Worm (Caenorhabditis elegans): ENCODE data around the gene mltn-5.

The mltn-5 gene

ce11 chrII:13931944-13932343 is 6.9 kb downstream of the mltn-5 start, which contains the start of gene hot-3:
Gene hot-3 (minus strand): TSS chrII:13932044.
- TF ChIP-seq M03D4.4 (tag; optimal IDR thresholded peaks at IDR 0.05): no peak

DNA sequence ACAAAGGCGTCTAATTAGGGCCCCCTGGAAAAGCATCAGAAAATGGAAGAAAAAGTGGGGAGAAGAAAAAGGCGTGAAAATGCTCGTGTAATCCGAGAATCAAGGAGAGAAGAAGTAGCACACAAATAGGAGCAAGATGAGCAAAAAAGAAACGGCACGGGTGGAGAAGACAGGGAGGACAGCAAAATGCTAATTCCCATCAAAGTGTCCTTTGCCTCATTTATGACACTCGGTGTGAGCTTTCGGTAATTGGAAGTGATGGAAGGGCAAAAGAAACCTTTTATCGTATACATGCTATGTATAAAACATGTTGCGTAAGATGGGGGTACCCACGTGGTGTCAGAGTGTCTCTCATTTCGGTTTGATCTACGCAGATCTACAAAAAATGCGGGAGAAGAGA is 8.5 kb downstream of the mltn-5 start:
- TF ChIP-seq mls-2 (tag; optimal IDR thresholded peaks at IDR 0.05): peak; percentile 4
- TF ChIP-seq snpc-4 (tag; optimal IDR thresholded peaks at IDR 0.05): no peak

DNA sequence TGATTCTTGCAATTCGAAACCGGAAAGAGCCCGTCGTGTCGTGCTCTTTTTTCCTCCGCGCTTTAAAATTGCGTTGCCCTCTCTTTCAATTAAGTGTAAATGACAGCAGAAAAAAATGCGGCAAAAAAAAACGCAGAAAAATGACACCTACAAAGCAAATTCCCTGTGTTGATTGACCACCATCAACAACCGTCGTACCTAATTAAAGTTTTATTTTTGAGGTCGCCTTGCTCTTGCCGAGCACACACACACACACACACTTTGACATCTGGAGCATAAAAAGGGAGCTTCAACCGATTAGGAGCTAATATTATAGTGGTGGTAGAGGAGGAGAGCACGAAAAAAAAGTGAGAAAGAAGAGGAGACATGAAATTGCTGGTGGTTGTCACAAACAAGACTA is 10.9 kb downstream of the mltn-5 start:
- TF ChIP-seq blmp-1 (tag; optimal IDR thresholded peaks at IDR 0.05): no peak
- no peak for TF ChIP-seq nhr-76 (tag; optimal IDR thresholded peaks at IDR 0.05)

DNA sequence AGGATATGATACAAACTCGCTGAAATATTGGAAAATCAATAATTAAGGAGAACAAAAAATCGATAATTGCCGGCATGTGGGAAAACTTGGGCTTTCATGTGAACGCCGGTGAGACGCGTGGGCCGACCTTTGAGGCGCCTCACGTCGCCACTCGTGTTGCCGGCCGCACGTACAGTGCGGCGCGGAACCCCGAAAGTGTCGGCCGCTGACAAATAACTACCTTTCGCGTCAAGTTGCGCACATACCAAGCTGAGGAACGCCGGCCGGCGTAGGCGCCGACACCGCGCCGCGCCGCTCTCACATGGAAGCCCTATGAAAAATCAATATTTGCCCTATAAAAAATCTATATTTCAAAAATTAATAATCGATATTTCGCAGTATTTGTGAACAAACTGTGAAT is 13.3 kb downstream of the mltn-5 start:
- TF ChIP-seq nhr-237 (tag; optimal IDR thresholded peaks at IDR 0.05): no peak
- no peak for TF ChIP-seq nhr-76 (tag; optimal IDR thresholded peaks at IDR 0.05)
- no peak for TF ChIP-seq blmp-1 (tag; optimal IDR thresholded peaks at IDR 0.05)
- no peak for TF ChIP-seq ceh-39 (tag; optimal IDR thresholded peaks at IDR 0.05)
- TF ChIP-seq cnd-1 (tag; optimal IDR thresholded peaks at IDR 0.05): no peak
- no peak for TF ChIP-seq elt-3 (tag; optimal IDR thresholded peaks at IDR 0.05)
- TF ChIP-seq pha-4 (tag; optimal IDR thresholded peaks at IDR 0.05): no peak
- no peak for TF ChIP-seq nhr-28 (tag; optimal IDR thresholded peaks at IDR 0.05)
- TF ChIP-seq snpc-4 (tag; optimal IDR thresholded peaks at IDR 0.05): no peak

DNA sequence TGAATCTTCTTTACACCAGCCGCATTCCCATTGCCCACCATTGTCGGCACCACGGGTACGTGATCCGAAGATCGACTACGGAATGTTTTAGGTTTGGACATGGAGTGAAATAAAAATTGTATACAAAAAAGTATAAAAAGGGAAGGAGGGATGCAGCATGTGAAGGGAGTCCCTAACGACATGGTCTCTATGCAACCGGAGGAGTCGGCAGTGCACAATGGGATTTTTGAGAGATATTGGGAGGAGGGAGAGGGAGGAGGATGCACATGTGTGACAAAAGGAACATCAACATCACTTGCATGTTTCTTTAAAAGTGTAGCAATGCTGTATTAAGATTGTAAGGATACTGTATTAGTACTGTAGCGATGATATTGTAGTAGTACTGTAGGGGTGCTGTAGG is 14.5 kb downstream of the mltn-5 start, which contains the start of gene W07G1.1:
Gene W07G1.1, minus strand, starts transcription at position 101 of the 400 bp plus-strand sequence.
- no peak for TF ChIP-seq nhr-2 (tag; optimal IDR thresholded peaks at IDR 0.05)
- no peak for TF ChIP-seq unc-120 (tag; optimal IDR thresholded peaks at IDR 0.05; ENCODE audit: poor library complexity, severe bottlenecking)
- no peak for TF ChIP-seq blmp-1 (tag; optimal IDR thresholded peaks at IDR 0.05)
- TF ChIP-seq unc-62 (GFP tag; optimal IDR thresholded peaks at IDR 0.05): no peak
- no peak for TF ChIP-seq hlh-1 (tag; optimal IDR thresholded peaks at IDR 0.05)
- TF ChIP-seq drap-1 (GFP tag; optimal IDR thresholded peaks at IDR 0.05): no peak
- no peak for TF ChIP-seq nhr-76 (tag; optimal IDR thresholded peaks at IDR 0.05)
- TF ChIP-seq ham-2 (GFP tag; optimal IDR thresholded peaks at IDR 0.05): no peak
- no peak for TF ChIP-seq lin-32 (GFP tag; optimal IDR thresholded peaks at IDR 0.05)
- no peak for TF ChIP-seq pha-4 (tag; optimal IDR thresholded peaks at IDR 0.05)
- TF ChIP-seq unc-39 (tag; optimal IDR thresholded peaks at IDR 0.05): no peak
- no peak for TF ChIP-seq mep-1 (tag; optimal IDR thresholded peaks at IDR 0.05)
- TF ChIP-seq nhr-12 (tag; optimal IDR thresholded peaks at IDR 0.05): no peak
- no peak for TF ChIP-seq flh-1 (GFP tag; optimal IDR thresholded peaks at IDR 0.05)
- TF ChIP-seq mls-2 (tag; optimal IDR thresholded peaks at IDR 0.05): no peak
- TF ChIP-seq lsy-2 (tag; optimal IDR thresholded peaks at IDR 0.05): no peak
- no peak for TF ChIP-seq sem-2 (GFP tag; optimal IDR thresholded peaks at IDR 0.05)
- no peak for TF ChIP-seq ces-1 (GFP tag; optimal IDR thresholded peaks at IDR 0.05)
- TF ChIP-seq elt-3 (tag; optimal IDR thresholded peaks at IDR 0.05): no peak

DNA sequence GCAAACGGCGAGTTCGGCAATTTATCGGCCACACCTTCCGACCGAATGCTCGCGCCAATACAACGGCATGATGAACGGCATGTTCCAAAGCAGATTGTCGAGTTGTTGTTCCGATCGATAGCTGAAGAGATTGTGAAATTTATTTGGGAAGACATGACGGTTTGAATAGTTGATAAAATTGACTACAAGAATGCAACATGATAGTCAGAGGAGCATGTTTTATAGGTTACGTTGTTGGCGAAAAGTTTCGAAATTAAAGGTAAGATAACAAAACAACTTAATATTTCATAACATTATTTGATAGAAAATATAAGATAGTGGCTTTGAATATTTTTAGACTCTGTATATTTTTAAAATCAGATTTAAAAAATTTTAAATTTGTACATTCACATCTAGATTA is 20.5 kb downstream of the mltn-5 start:
- TF ChIP-seq bed-3 (GFP tag; optimal IDR thresholded peaks at IDR 0.05) (no peak), unc-62 (GFP tag; optimal IDR thresholded peaks at IDR 0.05) (no peak)

DNA sequence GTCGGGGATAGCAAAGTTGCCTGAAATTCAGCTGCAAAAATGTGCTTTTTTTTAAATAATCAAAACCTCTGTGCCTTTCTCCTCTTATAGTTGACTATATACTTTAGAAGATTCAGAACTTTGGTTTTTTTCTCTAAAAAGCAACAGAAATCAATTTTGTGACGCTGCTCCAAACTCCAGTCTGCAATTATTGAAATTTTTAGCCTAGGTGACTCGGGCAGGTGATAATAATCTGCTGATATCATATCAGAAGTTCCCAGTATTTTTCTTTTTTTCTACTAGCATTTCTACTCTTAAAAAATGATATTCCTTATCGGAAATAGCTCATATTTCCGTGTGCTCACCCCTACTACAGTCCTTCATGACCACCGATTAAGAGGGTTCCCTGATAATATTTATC is 24.3 kb downstream of the mltn-5 start, which contains the start of gene sre-44:
Gene sre-44, plus strand, starts transcription at position 301 of the 400 bp plus-strand sequence.
- TF ChIP-seq lin-13 (tag; optimal IDR thresholded peaks at IDR 0.05) (no peak), M03D4.4 (tag; optimal IDR thresholded peaks at IDR 0.05) (no peak), nhr-2 (tag; optimal IDR thresholded peaks at IDR 0.05) (no peak), unc-62 (GFP tag; optimal IDR thresholded peaks at IDR 0.05) (no peak), lin-32 (GFP tag; optimal IDR thresholded peaks at IDR 0.05) (no peak), elt-3 (tag; optimal IDR thresholded peaks at IDR 0.05) (no peak), snpc-4 (tag; optimal IDR thresholded peaks at IDR 0.05) (no peak)

ce11 chrII:13951986-13952385 is 27.0 kb downstream of the mltn-5 start:
- TF ChIP-seq ztf-11 (tag; optimal IDR thresholded peaks at IDR 0.05) (no peak), elt-1 (tag; optimal IDR thresholded peaks at IDR 0.05; ENCODE audit: borderline replicate concordance, insufficient read depth) (no peak), pha-4 (tag; optimal IDR thresholded peaks at IDR 0.05) (no peak), nhr-28 (tag; optimal IDR thresholded peaks at IDR 0.05) (no peak), mep-1 (tag; optimal IDR thresholded peaks at IDR 0.05) (no peak), nhr-12 (tag; optimal IDR thresholded peaks at IDR 0.05) (no peak), bed-3 (GFP tag; optimal IDR thresholded peaks at IDR 0.05) (no peak), unc-120 (tag; optimal IDR thresholded peaks at IDR 0.05; ENCODE audit: poor library complexity, severe bottlenecking) (no peak), blmp-1 (tag; optimal IDR thresholded peaks at IDR 0.05) (no peak), nhr-237 (tag; optimal IDR thresholded peaks at IDR 0.05) (no peak), flh-1 (GFP tag; optimal IDR thresholded peaks at IDR 0.05) (no peak), M03D4.4 (tag; optimal IDR thresholded peaks at IDR 0.05) (no peak), sem-2 (GFP tag; optimal IDR thresholded peaks at IDR 0.05) (no peak), hlh-1 (tag; optimal IDR thresholded peaks at IDR 0.05) (no peak), ceh-39 (tag; optimal IDR thresholded peaks at IDR 0.05) (no peak), lin-32 (GFP tag; optimal IDR thresholded peaks at IDR 0.05) (no peak)

All from whole organism, mixed stage, embryonic.